Fruit fly (Drosophila melanogaster) whole organism, pupa: ENCODE measurements around the gene sqz.

ENCODE experiments used
- CG10348 ChIP-seq: fragments of 200-800 bp; sonication (Bioruptor generic); IDR thresholded peaks from 2 replicates; pipeline ENCODE4 v1.3.6; 2022; ENCODE audit warnings: missing biosample characterization, missing genetic modification characterization
- CG12605 ChIP-seq: fragments of 200-800 bp; sonication (Bioruptor generic); IDR thresholded peaks from 2 replicates; pipeline ENCODE4 v1.3.6; 2022; ENCODE audit warnings: missing biosample characterization, missing genetic modification characterization
- CG13204 ChIP-seq: fragments of 200-800 bp; sonication (Bioruptor generic); optimal IDR thresholded peaks from 2 replicates; lab custom pipeline; 2018; ENCODE audit warnings: missing biosample characterization, mild to moderate bottlenecking, missing genetic modification characterization, moderate library complexity
- CG14655 ChIP-seq: fragments of 200-800 bp; sonication (Bioruptor generic); optimal IDR thresholded peaks from 3 replicates; lab custom pipeline; 2017; ENCODE audit warnings: mild to moderate bottlenecking, missing biosample characterization, missing genetic modification reagents, missing genetic modification characterization
- CG15710 ChIP-seq: fragments of 200-800 bp; sonication (Bioruptor generic); optimal IDR thresholded peaks from 2 replicates; lab custom pipeline; 2018; ENCODE audit warnings: missing biosample characterization, mild to moderate bottlenecking, missing genetic modification characterization, moderate library complexity
- CG17806 ChIP-seq: fragments of 200-800 bp; sonication (Bioruptor generic); optimal IDR thresholded peaks from 2 replicates; lab custom pipeline; 2018; ENCODE audit warnings: missing biosample characterization, mild to moderate bottlenecking, missing genetic modification characterization, moderate library complexity
- CG32121 ChIP-seq: fragments of 200-800 bp; sonication (Bioruptor generic); IDR thresholded peaks from 2 replicates; pipeline ENCODE4 v1.3.6; 2022; ENCODE audit warnings: missing biosample characterization, missing genetic modification characterization
- CG34367 ChIP-seq: fragments of 200-800 bp; sonication (Bioruptor generic); optimal IDR thresholded peaks from 2 replicates; lab custom pipeline; 2018; ENCODE audit warnings: missing biosample characterization, mild to moderate bottlenecking, missing genetic modification characterization
- CG4496 ChIP-seq: fragments of 200-800 bp; sonication (Bioruptor generic); IDR thresholded peaks from 3 replicates; pipeline ENCODE4 v1.3.6; 2022; ENCODE audit warnings: missing biosample characterization, missing genetic modification characterization
- CG8159 ChIP-seq: fragments of 200-800 bp; sonication (Bioruptor generic); optimal IDR thresholded peaks from 3 replicates; lab custom pipeline; 2018; ENCODE audit warnings: missing biosample characterization, mild to moderate bottlenecking, missing genetic modification characterization, moderate library complexity
- CG8301 ChIP-seq: fragments of 200-800 bp; sonication (Bioruptor generic); optimal IDR thresholded peaks from 2 replicates; lab custom pipeline; 2018; ENCODE audit warnings: missing biosample characterization, mild to moderate bottlenecking, missing genetic modification characterization
- CG9948 ChIP-seq: fragments of 200-800 bp; sonication (Bioruptor generic); optimal IDR thresholded peaks from 2 replicates; lab custom pipeline; 2018; ENCODE audit warnings: missing biosample characterization, mild to moderate bottlenecking, missing genetic modification characterization, moderate library complexity
- D1 ChIP-seq: fragments of 200-800 bp; sonication (Bioruptor generic); optimal IDR thresholded peaks from 2 replicates; lab custom pipeline; 2018; ENCODE audit warnings: missing biosample characterization, mild to moderate bottlenecking, missing genetic modification characterization, moderate library complexity
- EcR ChIP-seq: fragments of 200-800 bp; sonication (Bioruptor generic); optimal IDR thresholded peaks from 3 replicates; lab custom pipeline; 2019; ENCODE audit warnings: missing biosample characterization, missing genetic modification characterization, mild to moderate bottlenecking, moderate library complexity, missing genetic modification reagents
- Ets98B ChIP-seq: fragments of 200-800 bp; sonication (Bioruptor generic); IDR thresholded peaks from 2 replicates; pipeline ENCODE4 v1.3.6; 2022; ENCODE audit warnings: missing biosample characterization, missing genetic modification characterization
- Pif1A ChIP-seq: fragments of 200-800 bp; sonication (Bioruptor generic); optimal IDR thresholded peaks from 3 replicates; lab custom pipeline; 2016; ENCODE audit warnings: missing biosample characterization, missing genetic modification characterization
- Pif1B ChIP-seq: fragments of 200-800 bp; sonication (Bioruptor generic); optimal IDR thresholded peaks from 3 replicates; lab custom pipeline; 2016; ENCODE audit warnings: missing biosample characterization, missing genetic modification characterization
- Snoo ChIP-seq: fragments of 200-800 bp; sonication (Bioruptor generic); optimal IDR thresholded peaks from 3 replicates; lab custom pipeline; 2017; ENCODE audit warnings: missing biosample characterization, mild to moderate bottlenecking, missing genetic modification characterization, inconsistent platforms
- fd96Ca ChIP-seq: fragments of 200-800 bp; sonication (Bioruptor generic); IDR thresholded peaks from 3 replicates; pipeline ENCODE4 v1.3.6; 2022; ENCODE audit warnings: missing biosample characterization, missing genetic modification characterization
- gl ChIP-seq: fragments of 200-800 bp; sonication (Bioruptor generic); optimal IDR thresholded peaks from 2 replicates; lab custom pipeline; 2018; ENCODE audit warnings: missing biosample characterization, mild to moderate bottlenecking, missing genetic modification characterization
- rn ChIP-seq: fragments of 200-800 bp; sonication (Bioruptor generic); IDR thresholded peaks from 2 replicates; pipeline ENCODE4 v1.3.6; 2022; ENCODE audit warnings: missing biosample characterization, missing genetic modification characterization

Gene sqz

DNA sequence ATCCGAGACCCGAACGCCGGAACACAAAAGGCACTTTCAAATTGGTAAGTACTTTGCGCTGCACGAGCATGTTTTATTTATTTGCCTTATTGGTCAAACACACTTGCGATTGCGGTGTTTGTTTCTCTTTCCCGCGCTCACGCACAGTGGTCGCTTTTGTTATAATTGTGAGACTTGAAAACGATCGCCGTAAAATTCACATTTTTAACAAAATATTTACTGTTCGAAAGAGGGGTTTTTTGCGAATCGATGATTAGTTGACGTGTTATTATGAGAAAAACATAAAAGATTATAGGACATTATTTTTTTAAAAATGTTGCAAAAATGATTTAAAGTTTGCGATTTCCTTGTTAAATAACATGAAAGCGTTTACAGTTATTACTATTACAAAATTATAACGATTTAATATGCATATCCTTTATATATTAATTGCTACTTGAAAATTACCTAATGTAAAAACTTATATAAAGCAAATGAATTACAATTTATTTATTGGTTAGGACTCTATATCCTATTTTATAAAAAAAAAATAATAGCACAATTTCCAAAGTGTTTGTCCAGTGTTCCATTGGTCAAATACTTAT lies 954 bp downstream of the sqz start:
- peak; percentile 34 for TF ChIP-seq Snoo (tag; lab: Kevin White, UChicago)
- TF ChIP-seq fd96Ca (GFP tag; lab: Robert Waterston, UW), result no peak; the same call in 1 of the 3 replicates
- TF ChIP-seq Pif1B, result no peak
- peak; percentile 37 for TF ChIP-seq CG9948 (tag; lab: Kevin White, UChicago)
- TF ChIP-seq CG10348 (GFP tag; lab: Robert Waterston, UW), result no peak
- no peak for TF ChIP-seq CG13204 (GFP tag; lab: Kevin White, UChicago)
- TF ChIP-seq CG17806 (tag; lab: Kevin White, UChicago), result peak; percentile 40
- peak; percentile 15; the same call in 1 of the 2 replicates for TF ChIP-seq CG12605 (GFP tag; lab: Robert Waterston, UW)
- TF ChIP-seq CG4496, result peak; percentile 66; the same call in 2 of the 3 replicates
- TF ChIP-seq EcR (GFP tag; lab: Kevin White, UChicago), result no peak
- 0 out of 2 replicates have a peak, but pooled peaks have one; percentile 12 for TF ChIP-seq rn (GFP tag; lab: Robert Waterston, UW)
- peak; percentile 47 for TF ChIP-seq CG8159 (tag; lab: Kevin White, UChicago)
- TF ChIP-seq CG15710 (tag; lab: Kevin White, UChicago), result no peak
- peak; percentile 40 for TF ChIP-seq CG14655 (GFP tag; lab: Kevin White, UChicago)
- peak; percentile 0 for TF ChIP-seq CG34367 (tag; lab: Kevin White, UChicago)
- TF ChIP-seq gl, result no peak
- TF ChIP-seq D1, result peak; percentile 39
- peak; percentile 37; the same call in 1 of the 2 replicates for TF ChIP-seq CG32121 (GFP tag; lab: Robert Waterston, UW)
- peak; percentile 20 for TF ChIP-seq Pif1A (GFP tag; lab: Kevin White, UChicago)
- TF ChIP-seq CG8301 (tag; lab: Kevin White, UChicago), result peak; percentile 38
- TF ChIP-seq Ets98B (GFP tag; lab: Robert Waterston, UW), result no peak; the same call in 1 of the 2 replicates

DNA sequence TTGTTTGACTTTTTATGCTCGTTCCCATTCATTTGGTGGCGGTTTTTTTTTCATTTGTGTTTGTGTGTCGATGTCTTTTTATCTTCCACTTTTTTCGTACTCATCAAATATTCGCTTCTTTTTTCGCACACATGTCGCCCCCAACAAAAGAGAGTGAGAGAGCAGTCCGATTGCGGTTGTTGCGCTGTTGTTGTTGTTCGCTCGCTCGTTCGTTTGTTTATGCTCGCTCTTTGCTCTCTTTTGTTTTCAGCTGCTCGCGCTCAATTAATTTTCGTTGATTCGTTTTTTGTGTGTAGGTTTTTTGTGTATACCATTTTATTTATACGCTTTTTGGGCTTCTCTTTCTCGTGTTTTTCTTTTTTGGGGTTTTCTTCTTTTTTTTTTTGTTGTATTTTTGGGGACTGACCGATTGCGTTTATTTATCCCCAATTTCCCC lies 1.6 kb downstream of the sqz start:
- TF ChIP-seq CG8301 (tag; lab: Kevin White, UChicago), result no peak
- peak; percentile 6 for TF ChIP-seq CG34367 (tag; lab: Kevin White, UChicago)
- peak; percentile 56; the same call in 1 of the 3 replicates for TF ChIP-seq fd96Ca (GFP tag; lab: Robert Waterston, UW)
- peak; percentile 78 for TF ChIP-seq Ets98B (GFP tag; lab: Robert Waterston, UW)
- no peak for TF ChIP-seq CG10348 (GFP tag; lab: Robert Waterston, UW)
- peak; percentile 69 for TF ChIP-seq CG32121 (GFP tag; lab: Robert Waterston, UW)
- peak; percentile 19 for TF ChIP-seq CG8159 (tag; lab: Kevin White, UChicago)
- TF ChIP-seq CG12605 (GFP tag; lab: Robert Waterston, UW), result peak; percentile 89
- peak; percentile 14 for TF ChIP-seq Snoo (tag; lab: Kevin White, UChicago)
- TF ChIP-seq CG14655 (GFP tag; lab: Kevin White, UChicago), result no peak
- TF ChIP-seq CG9948 (tag; lab: Kevin White, UChicago), result no peak
- peak; percentile 72 for TF ChIP-seq CG4496
- peak; percentile 32 for TF ChIP-seq CG13204 (GFP tag; lab: Kevin White, UChicago)
- peak; percentile 70 for TF ChIP-seq gl
- peak; percentile 20 for TF ChIP-seq CG15710 (tag; lab: Kevin White, UChicago)
- TF ChIP-seq D1, result no peak
- peak; percentile 49 for TF ChIP-seq Pif1A (GFP tag; lab: Kevin White, UChicago)
- TF ChIP-seq Pif1B, result peak; percentile 17
- peak; percentile 18 for TF ChIP-seq EcR (GFP tag; lab: Kevin White, UChicago)

DNA sequence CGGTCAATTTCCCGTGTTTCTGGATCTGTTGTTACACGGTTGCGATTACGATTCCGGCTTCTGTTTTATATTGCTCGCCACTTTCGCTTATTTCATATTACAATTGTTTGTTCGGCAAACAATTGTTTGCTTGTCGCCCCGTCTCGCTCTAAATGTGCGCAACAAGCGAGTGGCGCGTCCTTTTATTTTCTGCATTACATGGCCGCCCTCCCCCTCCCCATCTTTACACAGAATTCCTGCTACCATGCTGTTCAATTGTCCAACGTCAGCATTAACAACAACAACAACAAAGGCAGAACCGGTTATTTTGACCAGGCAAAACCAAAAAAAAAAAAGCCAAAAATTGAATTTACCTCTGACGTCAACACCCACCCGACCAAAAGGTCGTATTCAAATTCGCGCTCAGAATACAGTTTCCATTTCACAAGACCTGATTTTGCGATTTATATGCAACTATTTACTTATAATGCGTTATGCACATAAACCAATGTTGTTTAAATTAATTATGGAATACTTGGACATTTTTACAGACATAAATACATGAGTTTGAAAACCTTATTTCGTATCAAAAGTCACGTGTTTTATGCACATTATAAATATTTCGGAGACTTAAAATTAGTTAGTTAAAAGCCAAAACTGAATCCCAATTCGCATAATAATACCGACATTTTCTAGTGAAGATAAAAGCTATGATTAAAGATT lies 2.2 kb downstream of the sqz start:
- TF ChIP-seq Ets98B (GFP tag; lab: Robert Waterston, UW) (no peak), Pif1A (GFP tag; lab: Kevin White, UChicago) (peak; percentile 1), CG9948 (tag; lab: Kevin White, UChicago) (no peak)

DNA sequence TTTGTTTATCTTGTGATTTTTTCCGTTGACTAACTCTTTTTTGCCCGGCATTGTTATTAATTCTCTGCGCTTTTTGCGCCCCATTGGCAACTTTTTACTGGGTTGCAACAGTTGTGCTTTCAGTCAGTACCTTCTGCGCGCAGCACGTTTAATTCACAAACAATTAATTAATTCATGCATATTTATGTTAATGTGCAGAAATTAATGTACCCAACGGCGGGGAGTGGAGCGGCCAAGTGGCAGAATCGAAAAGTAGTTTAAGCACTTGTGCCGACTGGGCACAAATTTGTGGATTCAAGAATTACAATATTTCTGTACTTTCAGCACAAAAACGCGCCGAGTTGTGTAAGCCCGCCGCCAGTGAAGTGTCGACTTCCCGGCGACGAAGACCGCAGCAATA lies 3.5 kb downstream of the sqz start:
- TF ChIP-seq CG14655 (GFP tag; lab: Kevin White, UChicago) (no peak), fd96Ca (GFP tag; lab: Robert Waterston, UW) (no peak), gl (no peak), CG34367 (tag; lab: Kevin White, UChicago) (no peak), rn (GFP tag; lab: Robert Waterston, UW) (no peak), Snoo (tag; lab: Kevin White, UChicago) (no peak), CG4496 (no peak), D1 (no peak), Pif1A (GFP tag; lab: Kevin White, UChicago) (no peak), CG9948 (tag; lab: Kevin White, UChicago) (no peak)
- TF ChIP-seq, all 21 proteins: peak for 0

DNA sequence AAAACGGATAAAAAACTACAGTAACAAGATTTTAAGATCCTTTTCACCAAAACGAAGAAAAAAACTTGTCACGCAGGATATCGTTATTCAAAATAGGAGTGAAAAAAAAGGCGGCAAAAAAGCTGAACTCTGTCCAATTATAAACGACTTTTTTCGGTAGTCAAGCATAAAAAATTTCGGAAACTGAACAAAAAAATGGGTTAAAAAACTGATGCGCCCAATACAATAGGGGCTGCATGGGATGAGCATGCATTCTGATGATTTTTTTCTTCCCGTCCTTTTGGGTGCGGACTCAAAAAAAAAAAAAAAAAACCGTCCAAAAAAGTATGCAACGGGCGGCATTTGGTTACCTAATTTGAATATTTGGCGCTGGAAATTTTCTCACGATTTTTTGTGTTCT lies 10.5 kb downstream of the sqz start:
- no peak for TF ChIP-seq CG8301 (tag; lab: Kevin White, UChicago)
- no peak for TF ChIP-seq CG10348 (GFP tag; lab: Robert Waterston, UW)
- TF ChIP-seq CG13204 (GFP tag; lab: Kevin White, UChicago), result no peak

DNA sequence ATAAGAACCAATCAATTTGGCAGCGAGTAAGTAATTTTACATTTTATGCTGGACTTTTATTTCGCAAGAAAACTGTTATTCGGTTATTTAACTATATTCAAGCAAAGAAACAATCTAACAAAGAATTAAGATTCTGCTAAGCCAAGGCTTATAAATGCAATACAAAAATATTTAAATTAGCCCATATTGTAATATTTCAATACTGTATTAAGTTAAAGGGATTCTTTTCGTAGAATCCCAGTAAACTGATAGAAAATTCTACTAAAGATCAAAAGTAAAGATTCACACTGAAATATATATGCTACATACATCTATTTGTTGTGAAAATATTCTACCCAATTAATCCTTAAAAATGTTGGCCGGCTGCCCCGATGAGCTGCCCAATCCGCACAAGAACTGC lies 12.7 kb downstream of the sqz start, which contains the start of gene CG14282:
CG14282 (plus strand) TSS at position 301 of the 400 bp plus-strand sequence.
- TF ChIP-seq D1, result no peak
- no peak for TF ChIP-seq CG15710 (tag; lab: Kevin White, UChicago)
- no peak for TF ChIP-seq CG17806 (tag; lab: Kevin White, UChicago)
- no peak for TF ChIP-seq CG8301 (tag; lab: Kevin White, UChicago)
- TF ChIP-seq CG14655 (GFP tag; lab: Kevin White, UChicago), result no peak
- no peak for TF ChIP-seq CG9948 (tag; lab: Kevin White, UChicago)
